Fruit fly (Drosophila melanogaster): ENCODE results near the gene CG3448.

CG3448 gene

dm6 chr3L:9492115-9492514 is 40.7 kb upstream of the CG3448 start, which contains the start of gene CG32037:
CG32037 (minus strand) TSS chr3L:9492215.
- TF ChIP-seq CG32264 (GFP tag; optimal IDR thresholded peaks at IDR 0.05) (no peak), N (GFP tag; optimal IDR thresholded peaks at IDR 0.05) (no peak), psq (GFP tag; optimal IDR thresholded peaks at IDR 0.05) (no peak)

DNA sequence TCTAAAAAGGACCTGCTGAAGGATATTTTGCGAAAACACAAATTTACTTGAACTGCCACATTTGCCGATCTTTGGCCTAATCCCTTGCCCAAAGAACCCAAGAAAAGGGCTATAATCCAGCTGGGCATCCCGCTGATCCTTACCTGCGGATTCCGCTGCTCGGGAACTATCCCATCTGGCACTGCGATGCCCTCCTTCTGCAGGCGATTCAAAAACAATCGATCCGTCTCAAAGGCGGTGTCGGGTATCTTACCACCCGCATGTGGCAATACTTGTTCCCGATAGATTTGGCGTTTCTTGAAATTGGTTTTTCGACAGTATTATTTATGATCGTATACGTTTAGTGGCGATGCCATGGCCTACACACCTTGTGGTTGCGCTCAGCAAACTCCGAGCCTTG is 40.0 kb upstream of the CG3448 start:
- TF ChIP-seq Dif (GFP tag; optimal IDR thresholded peaks at IDR 0.05; ENCODE audit: partially characterized antibody) (no peak), ey (GFP tag; optimal IDR thresholded peaks at IDR 0.05) (no peak), dmrt93B (GFP tag; optimal IDR thresholded peaks at IDR 0.05) (no peak), Abd-B (GFP tag; optimal IDR thresholded peaks at IDR 0.05) (no peak), woc (GFP tag; optimal IDR thresholded peaks at IDR 0.05) (no peak), h (GFP tag; optimal IDR thresholded peaks at IDR 0.05) (no peak), dl (GFP tag; optimal IDR thresholded peaks at IDR 0.05; ENCODE audit: insufficient read depth in 1 of 2, partially characterized antibody in 2 of 2) (no peak), psq (GFP tag; optimal IDR thresholded peaks at IDR 0.05) (no peak), dsf (GFP tag; optimal IDR thresholded peaks at IDR 0.05; ENCODE audit: borderline replicate concordance) (no peak)

DNA sequence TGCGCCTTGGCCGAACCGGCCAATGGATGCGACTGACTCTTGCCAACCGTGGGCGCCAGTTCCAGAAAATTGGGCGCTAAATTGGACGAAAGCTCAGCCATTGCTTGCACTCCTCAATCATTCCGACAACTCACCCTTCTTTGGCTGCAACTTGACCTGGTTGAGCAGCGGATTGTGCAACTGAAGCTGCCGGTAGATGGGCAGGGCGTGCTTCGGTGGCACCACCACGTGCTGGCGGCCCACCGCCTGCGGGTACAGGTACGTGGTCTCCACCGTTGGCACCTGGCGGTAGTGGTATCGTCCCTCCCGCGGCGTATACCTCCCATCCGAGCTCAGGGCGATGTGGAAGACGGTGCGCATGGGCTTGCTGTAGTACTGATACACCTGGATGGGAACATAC is 39.1 kb upstream of the CG3448 start:
- no peak for TF ChIP-seq h (GFP tag; optimal IDR thresholded peaks at IDR 0.05)
- TF ChIP-seq N (GFP tag; optimal IDR thresholded peaks at IDR 0.05): no peak
- TF ChIP-seq Myc (optimal IDR thresholded peaks at IDR 0.05): no peak
- TF ChIP-seq sage (GFP tag; optimal IDR thresholded peaks at IDR 0.05): no peak
- TF ChIP-seq Vsx2 (GFP tag; optimal IDR thresholded peaks at IDR 0.05; ENCODE audit: partially characterized antibody): no peak

DNA sequence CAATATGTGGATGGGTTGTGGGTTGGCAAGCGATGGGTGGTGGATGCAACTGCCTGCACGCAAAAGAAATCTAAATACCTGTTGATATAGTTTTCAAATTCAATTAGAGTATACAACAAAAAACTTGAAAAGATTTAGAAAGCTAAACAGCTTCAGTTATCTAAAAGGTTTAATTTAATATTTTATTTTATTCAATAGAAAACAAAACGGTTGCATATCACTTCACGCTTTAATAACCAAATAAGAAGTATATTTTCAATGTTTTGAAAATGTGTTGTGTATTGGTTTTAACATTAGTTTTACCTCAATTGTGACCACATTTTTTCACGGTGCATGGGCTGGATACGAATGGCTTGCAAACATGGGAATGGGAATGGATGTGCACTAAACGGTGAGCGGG is 38.3 kb upstream of the CG3448 start:
- TF ChIP-seq CrebA (GFP tag; optimal IDR thresholded peaks at IDR 0.05; ENCODE audit: borderline replicate concordance) (no peak), Hr78 (GFP tag; optimal IDR thresholded peaks at IDR 0.05) (no peak), Hr83 (GFP tag; optimal IDR thresholded peaks at IDR 0.05; ENCODE audit: poor library complexity, severe bottlenecking) (no peak), Mio (GFP tag; optimal IDR thresholded peaks at IDR 0.05) (no peak), Jra (GFP tag; optimal IDR thresholded peaks at IDR 0.05) (no peak), Myc (optimal IDR thresholded peaks at IDR 0.05) (no peak), CG32264 (GFP tag; optimal IDR thresholded peaks at IDR 0.05) (no peak), pan (optimal IDR thresholded peaks at IDR 0.05) (no peak), GATAd (GFP tag; optimal IDR thresholded peaks at IDR 0.05) (no peak), Hnf4 (GFP tag; optimal IDR thresholded peaks at IDR 0.05) (no peak), dmrt93B (GFP tag; optimal IDR thresholded peaks at IDR 0.05) (no peak), OdsH (GFP tag; optimal IDR thresholded peaks at IDR 0.05) (no peak), Dfd (GFP tag; optimal IDR thresholded peaks at IDR 0.05) (no peak), rgr (GFP tag; optimal IDR thresholded peaks at IDR 0.05) (no peak), lola (GFP tag; optimal IDR thresholded peaks at IDR 0.05) (no peak), woc (GFP tag; optimal IDR thresholded peaks at IDR 0.05) (no peak), sv (GFP tag; optimal IDR thresholded peaks at IDR 0.05) (no peak), foxo (GFP tag; optimal IDR thresholded peaks at IDR 0.05) (no peak), jim (GFP tag; optimal IDR thresholded peaks at IDR 0.05) (no peak)

- no peak for TF ChIP-seq N (GFP tag; optimal IDR thresholded peaks at IDR 0.05)
- TF ChIP-seq foxo (GFP tag; optimal IDR thresholded peaks at IDR 0.05): no peak
- no peak for TF ChIP-seq lola (GFP tag; optimal IDR thresholded peaks at IDR 0.05)
- no peak for TF ChIP-seq Mio (GFP tag; optimal IDR thresholded peaks at IDR 0.05)
- TF ChIP-seq Vsx2 (GFP tag; optimal IDR thresholded peaks at IDR 0.05; ENCODE audit: partially characterized antibody): no peak
- TF ChIP-seq HLH106 (tag; optimal IDR thresholded peaks at IDR 0.05): no peak
- no peak for TF ChIP-seq dmrt93B (GFP tag; optimal IDR thresholded peaks at IDR 0.05)
- TF ChIP-seq Rel (GFP tag; optimal IDR thresholded peaks at IDR 0.05): no peak
- TF ChIP-seq Rel (tag; optimal IDR thresholded peaks at IDR 0.05): no peak
- TF ChIP-seq rgr (GFP tag; optimal IDR thresholded peaks at IDR 0.05): no peak
- no peak for TF ChIP-seq OdsH (GFP tag; optimal IDR thresholded peaks at IDR 0.05)
- TF ChIP-seq h (GFP tag; optimal IDR thresholded peaks at IDR 0.05): no peak
- no peak for TF ChIP-seq GATAd (GFP tag; optimal IDR thresholded peaks at IDR 0.05)
- TF ChIP-seq sage (GFP tag; optimal IDR thresholded peaks at IDR 0.05): no peak
Observed at dm6 chr3L:9489133-9489532, 37.8 kb upstream of the CG3448 start, which contains the start of gene CG32036. CG32036 (minus strand) TSS chr3L:9489233.

All from whole organism, wandering third instar larva.